Fruit fly (Drosophila melanogaster): ENCODE results near the gene TTLL3B.

DNA sequence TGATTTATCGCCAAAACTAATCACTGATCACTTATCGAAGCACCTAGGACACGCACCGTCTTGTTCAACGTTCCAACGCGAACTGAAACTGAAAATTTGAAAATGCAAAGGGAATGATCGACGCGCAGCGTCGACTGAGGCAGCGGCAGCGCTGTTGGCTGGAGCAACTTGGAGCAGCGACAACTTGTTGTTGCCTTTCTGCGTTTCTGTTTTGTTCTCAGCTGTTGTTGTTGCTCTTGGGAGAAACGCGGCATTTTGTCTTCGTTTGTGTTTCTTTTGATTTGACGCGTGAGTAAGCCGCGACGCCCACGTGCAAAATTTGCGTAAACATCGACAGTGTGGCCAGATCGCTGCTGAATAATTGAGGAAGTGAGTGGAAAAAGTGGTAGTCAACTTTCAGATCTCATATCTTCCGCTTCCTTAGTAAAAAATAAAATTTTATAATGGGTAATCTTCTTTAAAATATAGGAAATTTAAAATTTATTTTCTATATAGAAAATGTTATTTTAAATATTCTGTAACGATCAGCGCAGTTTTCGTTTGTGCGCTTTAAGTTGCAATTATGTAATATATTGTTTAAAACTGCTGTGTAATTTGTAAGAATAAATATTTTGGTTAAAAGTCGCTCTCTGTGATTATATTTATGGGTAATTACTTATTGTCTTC, 23.5 kb upstream of the TTLL3B start, which contains the start of gene Tsp:
- no peak for TF ChIP-seq CTCF (optimal IDR thresholded peaks at IDR 0.05)
- no peak for TF ChIP-seq CG8478 (optimal IDR thresholded peaks at IDR 0.05)
